Worm (Caenorhabditis elegans): ENCODE results near the gene unc-51.

Gene unc-51

DNA sequence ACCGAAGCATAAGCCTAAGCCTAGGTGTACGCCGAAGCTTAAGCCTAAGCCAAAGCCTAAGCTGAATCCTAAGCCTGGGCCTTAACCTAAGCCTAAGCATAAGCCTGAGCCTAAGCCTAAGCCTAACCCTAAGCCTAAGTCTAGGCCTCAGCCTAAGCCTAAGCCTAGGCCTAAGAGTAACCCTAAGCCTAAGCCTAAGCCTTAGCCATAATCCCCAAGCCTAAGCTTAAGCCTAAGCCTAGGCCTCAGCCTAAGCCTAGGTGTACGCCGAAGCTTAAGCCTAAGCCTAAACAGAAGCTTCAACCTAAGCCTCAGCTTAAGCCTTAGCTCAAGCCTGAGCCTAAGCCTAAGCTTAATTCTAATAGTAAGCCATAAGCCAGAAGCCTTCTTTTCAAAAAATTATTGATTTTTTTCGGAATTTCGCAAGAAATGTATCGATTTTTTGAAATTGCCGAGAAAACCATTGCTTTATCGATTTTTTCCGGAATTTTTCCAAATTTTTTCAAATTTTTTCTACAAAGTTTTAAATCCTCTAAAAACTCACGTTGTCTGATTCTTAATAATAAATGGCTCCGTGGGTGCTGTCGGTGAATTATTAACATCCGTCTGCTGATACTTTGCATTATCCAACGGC lies 6.0 kb downstream of the unc-51 start:
- TF ChIP-seq cebp-1 (GFP tag; IDR thresholded peaks at IDR 0.05) (no peak), cebp-1 (tag; optimal IDR thresholded peaks at IDR 0.05) (peak; percentile 28), mxl-1 (tag; optimal IDR thresholded peaks at IDR 0.05) (no peak), ztf-3 (GFP tag; optimal IDR thresholded peaks at IDR 0.05) (no peak), rec-8 (tag; optimal IDR thresholded peaks at IDR 0.05) (no peak), bed-2 (GFP tag; IDR thresholded peaks at IDR 0.05) (no peak), nhr-27 (tag; optimal IDR thresholded peaks at IDR 0.05) (no peak), Y53F4B.3 (GFP tag; IDR thresholded peaks at IDR 0.05) (no peak), egl-44 (GFP tag; IDR thresholded peaks at IDR 0.05) (no peak), Y56A3A.18 (GFP tag; IDR thresholded peaks at IDR 0.05) (0 out of 2 replicates have a peak, but pooled peaks have one; percentile 35), sea-2 (GFP tag; IDR thresholded peaks at IDR 0.05) (no peak), C17E4.6 (GFP tag; IDR thresholded peaks at IDR 0.05) (no peak), ekl-4 (GFP tag; IDR thresholded peaks at IDR 0.05) (no peak), ztf-18 (tag; optimal IDR thresholded peaks at IDR 0.05) (no peak), lsl-1 (GFP tag; optimal IDR thresholded peaks at IDR 0.05) (no peak), dpl-1 (GFP tag; optimal IDR thresholded peaks at IDR 0.05) (no peak), F37B4.10 (GFP tag; IDR thresholded peaks at IDR 0.05) (no peak), K11D2.4 (GFP tag; IDR thresholded peaks at IDR 0.05) (no peak)

ce11 chrV:19997481-19997880 lies 6.8 kb downstream of the unc-51 start:
- TF ChIP-seq egrh-3 (GFP tag; IDR thresholded peaks at IDR 0.05): peak; percentile 29; the same call in 1 of the 2 replicates
- peak; percentile 77 for TF ChIP-seq zfh-2 (GFP tag; conservative IDR thresholded peaks at IDR 0.05)
- TF ChIP-seq dox-1 (GFP tag; IDR thresholded peaks at IDR 0.05): peak; percentile 31; the same call in 1 of the 2 replicates
- no peak for TF ChIP-seq fkh-3 (tag; optimal IDR thresholded peaks at IDR 0.05)

ce11 chrV:19994665-19995064 lies 9.6 kb downstream of the unc-51 start:
- TF ChIP-seq zfh-2 (GFP tag; conservative IDR thresholded peaks at IDR 0.05) (no peak), nhr-80 (tag; optimal IDR thresholded peaks at IDR 0.05) (peak; percentile 51)

DNA sequence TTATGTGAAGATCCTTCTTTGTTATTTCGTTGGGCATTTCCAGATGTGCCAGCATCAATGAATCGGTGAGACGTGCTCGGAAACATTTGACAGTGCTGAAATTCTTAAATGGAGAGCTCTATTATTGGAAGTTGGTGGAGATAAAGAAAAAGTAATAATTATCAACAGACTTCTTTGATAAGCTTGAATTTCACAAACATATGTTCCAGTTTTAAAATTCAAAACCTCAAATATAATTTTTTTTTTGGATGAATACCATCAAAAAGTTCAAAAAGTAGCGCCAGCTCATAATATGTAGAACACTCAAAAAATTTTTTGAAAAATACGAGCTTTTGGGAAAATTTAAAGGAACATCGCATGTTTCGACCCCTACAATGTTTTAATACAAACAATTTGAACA lies 10.2 kb downstream of the unc-51 start, which contains the start of gene Y60A3A.25:
Gene Y60A3A.25 (minus strand): TSS at position 101 of the 400 bp plus-strand sequence.
- TF ChIP-seq aptf-3 (GFP tag; IDR thresholded peaks at IDR 0.05) (no peak), nhr-80 (tag; optimal IDR thresholded peaks at IDR 0.05) (no peak), nfya-1 (tag; optimal IDR thresholded peaks at IDR 0.05; ENCODE audit: borderline replicate concordance, insufficient read depth) (no peak), nfya-2 (GFP tag; IDR thresholded peaks at IDR 0.05) (no peak), Y79H2A.3 (GFP tag; conservative IDR thresholded peaks at IDR 0.05) (no peak), lsl-1 (GFP tag; optimal IDR thresholded peaks at IDR 0.05) (no peak), Y56A3A.18 (GFP tag; IDR thresholded peaks at IDR 0.05) (no peak), ccch-3 (GFP tag; optimal IDR thresholded peaks at IDR 0.05) (no peak), T26A5.8 (tag; optimal IDR thresholded peaks at IDR 0.05) (no peak), madf-6 (GFP tag; IDR thresholded peaks at IDR 0.05) (no peak), lir-1 (GFP tag; conservative IDR thresholded peaks at IDR 0.05) (no peak), nhr-120 (GFP tag; IDR thresholded peaks at IDR 0.05) (no peak), F57C9.4 (tag; optimal IDR thresholded peaks at IDR 0.05) (no peak), fkh-3 (tag; optimal IDR thresholded peaks at IDR 0.05) (no peak), let-526 (GFP tag; IDR thresholded peaks at IDR 0.05) (no peak), nhr-179 (tag; optimal IDR thresholded peaks at IDR 0.05) (no peak)

Measured in whole organism, young adult.